Fruit fly (Drosophila melanogaster) Kc167 (cell line): ENCODE results near the gene Hou.

ENCODE experiments used
- Myc ChIP-seq: fragments of >200 bp; optimal IDR thresholded peaks from 2 replicates; lab custom pipeline; 2017; ENCODE audit warnings: missing external identifiers
- h ChIP-seq: fragments of >200 bp; optimal IDR thresholded peaks from 3 replicates; lab custom pipeline; 2018; ENCODE audit warnings: missing external identifiers
- ttk ChIP-seq: sonication (Bioruptor generic); optimal IDR thresholded peaks from 2 replicates; lab custom pipeline; 2017; ENCODE audit warnings: missing external identifiers

DNA sequence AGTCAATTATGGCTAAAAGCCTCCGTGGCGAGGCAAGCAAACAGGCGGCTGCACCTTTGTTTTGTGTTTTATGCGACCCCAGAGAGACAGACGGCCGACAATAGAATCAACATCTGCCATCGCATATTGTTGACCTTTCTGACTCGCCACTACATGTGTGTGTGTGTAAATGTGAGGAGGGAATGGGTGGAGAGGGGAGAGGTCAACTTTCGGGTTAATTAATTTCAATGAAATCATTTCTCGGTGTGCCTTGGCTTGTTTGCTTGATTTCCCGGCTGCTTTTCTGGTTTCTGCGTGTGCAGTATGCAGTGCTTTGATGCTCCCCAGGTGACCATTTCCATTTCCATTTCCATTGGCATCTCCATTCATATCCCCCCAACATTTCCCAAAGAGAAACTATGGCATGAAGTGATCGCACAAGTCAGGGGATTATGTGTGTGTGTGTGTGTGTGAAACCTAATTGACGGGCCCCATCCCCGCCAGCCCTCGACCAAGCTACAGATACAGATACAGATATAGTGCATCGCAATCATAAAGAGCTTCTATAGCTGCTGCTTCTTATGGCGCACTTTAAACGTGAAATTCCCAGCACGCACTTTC lies 7.1 kb downstream of the Hou start:
- TF ChIP-seq ttk (lab: Kevin White, UChicago) (no peak), h (lab: Kevin White, UChicago) (no peak), Myc (lab: Kevin White, UChicago) (no peak)
